Fruit fly (Drosophila melanogaster): ENCODE data around the gene CG7903.

dm6 chr3R:29995035-29995434, at the start of gene CG7903, which contains the start of gene Sas-6:
- TF ChIP-seq EcR (GFP tag; optimal IDR thresholded peaks at IDR 0.05) (no peak), D1 (tag; optimal IDR thresholded peaks at IDR 0.05) (no peak), gl (tag; optimal IDR thresholded peaks at IDR 0.05) (no peak), CG12605 (GFP tag; IDR thresholded peaks at IDR 0.05) (no peak)

All from whole organism, pupa.